Worm (Caenorhabditis elegans): ENCODE data around the gene F56D5.6.
A peak's percentile ranks its signal among the peaks of the same experiment; 100 is the strongest.

F56D5.6 gene

DNA sequence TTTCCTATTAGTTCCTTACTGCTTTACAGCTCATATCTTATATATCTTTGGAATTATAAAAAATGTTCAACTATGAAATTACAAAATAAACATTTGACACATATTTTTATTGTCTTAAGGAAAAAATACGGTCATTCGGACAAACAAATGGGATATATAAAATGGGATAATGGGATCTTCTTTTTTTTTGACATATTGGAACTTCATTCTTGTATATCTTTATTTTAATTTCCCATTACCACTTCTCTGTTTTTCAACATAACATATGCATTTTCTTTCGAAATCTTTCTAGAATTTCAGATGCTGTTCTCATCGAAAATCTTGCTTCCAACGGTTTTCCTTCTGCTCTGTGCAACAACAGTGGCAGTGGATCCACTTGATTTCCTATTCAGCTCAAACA lies 16.9 kb upstream of the F56D5.6 start, which contains the start of gene C10C5.7:
TSS of gene C10C5.7 (plus strand) at position 301 of the 400 bp plus-strand sequence.
- no peak for TF ChIP-seq elt-1 (tag; optimal IDR thresholded peaks at IDR 0.05)
- TF ChIP-seq nhr-129 (tag; optimal IDR thresholded peaks at IDR 0.05): no peak
- TF ChIP-seq dmd-4 (tag; optimal IDR thresholded peaks at IDR 0.05): no peak
- TF ChIP-seq nhr-21 (tag; optimal IDR thresholded peaks at IDR 0.05): no peak
- TF ChIP-seq ama-1 (optimal IDR thresholded peaks at IDR 0.05): no peak
- no peak for TF ChIP-seq nhr-23 (tag; optimal IDR thresholded peaks at IDR 0.05)
- TF ChIP-seq gmeb-1 (tag; optimal IDR thresholded peaks at IDR 0.05): no peak
- TF ChIP-seq peb-1 (tag; optimal IDR thresholded peaks at IDR 0.05): no peak
- TF ChIP-seq ztf-1 (GFP tag; conservative IDR thresholded peaks at IDR 0.05): no peak
- no peak for TF ChIP-seq alr-1 (tag; optimal IDR thresholded peaks at IDR 0.05)
- TF ChIP-seq ztf-4 (tag; optimal IDR thresholded peaks at IDR 0.05): no peak
- no peak for TF ChIP-seq skn-1 (tag; optimal IDR thresholded peaks at IDR 0.05)
- TF ChIP-seq sma-3 (GFP tag; optimal IDR thresholded peaks at IDR 0.05): no peak
- TF ChIP-seq C34F6.9 (tag; optimal IDR thresholded peaks at IDR 0.05): no peak
- no peak for TF ChIP-seq sma-9 (GFP tag; optimal IDR thresholded peaks at IDR 0.05)
- no peak for TF ChIP-seq sma-9 (tag; optimal IDR thresholded peaks at IDR 0.05)

DNA sequence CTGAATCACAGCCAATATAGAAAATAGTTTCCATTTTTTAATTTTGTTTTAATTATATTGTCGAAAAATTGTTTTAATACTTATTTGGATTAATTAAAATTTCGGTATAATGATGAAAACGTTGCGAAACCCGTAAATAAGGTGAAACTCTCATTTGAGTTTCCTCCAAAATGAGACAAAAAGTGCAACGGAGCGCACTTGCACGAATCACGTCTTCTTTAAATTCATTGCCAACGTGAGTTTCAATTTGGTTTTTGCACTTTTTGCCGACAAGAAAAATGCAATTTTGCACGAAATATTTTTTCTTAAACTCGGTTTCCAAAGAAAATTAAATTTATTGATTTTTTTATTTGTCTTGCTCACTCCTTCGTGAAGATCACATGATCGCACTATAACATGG lies 15.7 kb upstream of the F56D5.6 start, which contains the start of gene daf-15:
TSS of gene daf-15 (plus strand) at position 171 of the 400 bp plus-strand sequence.
- TF ChIP-seq unc-62 (GFP tag; optimal IDR thresholded peaks at IDR 0.05): no peak
- TF ChIP-seq crh-2 (tag; optimal IDR thresholded peaks at IDR 0.05): peak; percentile 64
- peak; percentile 36 for TF ChIP-seq sma-9 (GFP tag; optimal IDR thresholded peaks at IDR 0.05)
- no peak for TF ChIP-seq sma-9 (tag; optimal IDR thresholded peaks at IDR 0.05)
- no peak for TF ChIP-seq skn-1 (tag; optimal IDR thresholded peaks at IDR 0.05)
- TF ChIP-seq snpc-4 (tag; optimal IDR thresholded peaks at IDR 0.05): peak; percentile 47
- TF ChIP-seq unc-55 (GFP tag; optimal IDR thresholded peaks at IDR 0.05): peak; percentile 93
- peak; percentile 64 for TF ChIP-seq C34F6.9 (tag; optimal IDR thresholded peaks at IDR 0.05)
- no peak for TF ChIP-seq lin-13 (GFP tag; optimal IDR thresholded peaks at IDR 0.05)
- peak; percentile 37 to 76 for TF ChIP-seq lsy-2 (tag; optimal IDR thresholded peaks at IDR 0.05)
- peak; percentile 56 for TF ChIP-seq sma-3 (GFP tag; optimal IDR thresholded peaks at IDR 0.05)
- no peak for TF ChIP-seq mbf-1 (tag; optimal IDR thresholded peaks at IDR 0.05)
- no peak for TF ChIP-seq peb-1 (tag; optimal IDR thresholded peaks at IDR 0.05)
- peak; percentile 26 for TF ChIP-seq F13H6.1 (tag; optimal IDR thresholded peaks at IDR 0.05)
- no peak for TF ChIP-seq ztf-1 (GFP tag; conservative IDR thresholded peaks at IDR 0.05)
- TF ChIP-seq fos-1 (tag; optimal IDR thresholded peaks at IDR 0.05): peak; percentile 31
- TF ChIP-seq ceh-82 (tag; optimal IDR thresholded peaks at IDR 0.05): no peak
- no peak for TF ChIP-seq mdl-1 (tag; optimal IDR thresholded peaks at IDR 0.05)
- no peak for TF ChIP-seq ama-1 (optimal IDR thresholded peaks at IDR 0.05)
- TF ChIP-seq nhr-25 (tag; optimal IDR thresholded peaks at IDR 0.05): peak; percentile 11
- TF ChIP-seq gmeb-1 (tag; optimal IDR thresholded peaks at IDR 0.05): peak; percentile 96

DNA sequence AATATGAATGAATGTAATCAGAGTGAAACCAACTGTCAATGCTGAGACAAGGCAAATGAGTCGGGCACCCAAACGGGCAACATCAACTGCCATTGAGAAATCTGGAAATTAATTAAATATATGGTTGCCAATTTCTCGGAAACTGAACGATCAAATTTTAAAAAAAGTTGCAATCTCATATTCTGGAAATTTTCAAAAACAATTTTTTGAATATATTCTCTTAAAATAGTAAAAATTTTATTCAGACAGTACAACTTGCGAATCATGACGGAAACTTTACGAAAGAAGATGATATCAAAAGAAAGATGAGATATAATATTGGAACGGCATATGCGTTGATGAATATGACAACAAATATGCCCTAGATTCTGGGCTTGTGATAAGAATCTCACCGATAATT lies 5.6 kb upstream of the F56D5.6 start, which contains the start of gene col-121:
TSS of gene col-121 (minus strand) at position 101 of the 400 bp plus-strand sequence.
- TF ChIP-seq snpc-4 (tag; optimal IDR thresholded peaks at IDR 0.05) (no peak), nhr-23 (tag; optimal IDR thresholded peaks at IDR 0.05) (no peak), nhr-25 (tag; optimal IDR thresholded peaks at IDR 0.05) (no peak), fos-1 (tag; optimal IDR thresholded peaks at IDR 0.05) (no peak), nhr-21 (tag; optimal IDR thresholded peaks at IDR 0.05) (no peak), ama-1 (optimal IDR thresholded peaks at IDR 0.05) (no peak), unc-39 (tag; optimal IDR thresholded peaks at IDR 0.05) (no peak), lin-39 (tag; optimal IDR thresholded peaks at IDR 0.05) (no peak), nhr-77 (tag; optimal IDR thresholded peaks at IDR 0.05) (no peak), egl-27 (tag; optimal IDR thresholded peaks at IDR 0.05) (no peak), ceh-82 (tag; optimal IDR thresholded peaks at IDR 0.05) (no peak), lin-11 (tag; optimal IDR thresholded peaks at IDR 0.05) (no peak), unc-62 (GFP tag; optimal IDR thresholded peaks at IDR 0.05) (no peak), nhr-12 (tag; optimal IDR thresholded peaks at IDR 0.05) (no peak), mdl-1 (tag; optimal IDR thresholded peaks at IDR 0.05) (no peak), elt-1 (tag; optimal IDR thresholded peaks at IDR 0.05) (no peak)

DNA sequence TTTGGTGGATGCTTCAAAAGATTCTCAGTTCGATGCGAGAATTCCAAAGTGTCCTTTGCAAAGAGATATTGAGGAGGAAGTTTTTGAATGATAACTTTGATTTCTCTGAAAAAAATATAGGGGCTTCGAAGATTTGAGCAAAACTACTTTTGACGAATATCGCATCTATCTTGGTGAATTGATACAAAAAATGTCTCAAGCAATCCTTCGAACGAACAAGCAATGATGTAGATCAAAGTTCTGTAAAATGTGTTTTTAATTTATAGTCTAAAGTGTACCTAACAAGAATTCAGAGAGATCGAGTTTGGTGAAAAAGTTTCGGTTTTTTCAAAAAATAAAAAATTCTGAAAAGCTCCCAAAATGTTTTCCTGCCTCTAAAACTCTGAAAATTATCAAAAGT lies 4.4 kb upstream of the F56D5.6 start, which contains the start of gene F56D5.3:
TSS of gene F56D5.3 (plus strand) at position 301 of the 400 bp plus-strand sequence.
- TF ChIP-seq elt-3 (tag; optimal IDR thresholded peaks at IDR 0.05) (no peak), nhr-129 (tag; optimal IDR thresholded peaks at IDR 0.05) (no peak), unc-55 (GFP tag; optimal IDR thresholded peaks at IDR 0.05) (no peak), nhr-11 (tag; optimal IDR thresholded peaks at IDR 0.05) (no peak), elt-1 (tag; optimal IDR thresholded peaks at IDR 0.05) (no peak), ztf-11 (tag; optimal IDR thresholded peaks at IDR 0.05) (no peak), unc-39 (tag; optimal IDR thresholded peaks at IDR 0.05) (no peak), peb-1 (tag; optimal IDR thresholded peaks at IDR 0.05) (no peak), lin-11 (tag; optimal IDR thresholded peaks at IDR 0.05) (no peak), sem-4 (tag; optimal IDR thresholded peaks at IDR 0.05) (no peak), lin-39 (tag; optimal IDR thresholded peaks at IDR 0.05) (no peak), C34F6.9 (tag; optimal IDR thresholded peaks at IDR 0.05) (no peak), ztf-1 (GFP tag; conservative IDR thresholded peaks at IDR 0.05) (no peak), nhr-77 (tag; optimal IDR thresholded peaks at IDR 0.05) (no peak), zag-1 (tag; optimal IDR thresholded peaks at IDR 0.05) (no peak), nhr-12 (tag; optimal IDR thresholded peaks at IDR 0.05) (no peak), mdl-1 (tag; optimal IDR thresholded peaks at IDR 0.05) (no peak), fos-1 (tag; optimal IDR thresholded peaks at IDR 0.05) (no peak), unc-62 (GFP tag; optimal IDR thresholded peaks at IDR 0.05) (no peak), mab-5 (tag; optimal IDR thresholded peaks at IDR 0.05) (no peak)
